Fruit fly (Drosophila melanogaster): ENCODE data around the gene Cpr72Ec.

Cpr72Ec gene

DNA sequence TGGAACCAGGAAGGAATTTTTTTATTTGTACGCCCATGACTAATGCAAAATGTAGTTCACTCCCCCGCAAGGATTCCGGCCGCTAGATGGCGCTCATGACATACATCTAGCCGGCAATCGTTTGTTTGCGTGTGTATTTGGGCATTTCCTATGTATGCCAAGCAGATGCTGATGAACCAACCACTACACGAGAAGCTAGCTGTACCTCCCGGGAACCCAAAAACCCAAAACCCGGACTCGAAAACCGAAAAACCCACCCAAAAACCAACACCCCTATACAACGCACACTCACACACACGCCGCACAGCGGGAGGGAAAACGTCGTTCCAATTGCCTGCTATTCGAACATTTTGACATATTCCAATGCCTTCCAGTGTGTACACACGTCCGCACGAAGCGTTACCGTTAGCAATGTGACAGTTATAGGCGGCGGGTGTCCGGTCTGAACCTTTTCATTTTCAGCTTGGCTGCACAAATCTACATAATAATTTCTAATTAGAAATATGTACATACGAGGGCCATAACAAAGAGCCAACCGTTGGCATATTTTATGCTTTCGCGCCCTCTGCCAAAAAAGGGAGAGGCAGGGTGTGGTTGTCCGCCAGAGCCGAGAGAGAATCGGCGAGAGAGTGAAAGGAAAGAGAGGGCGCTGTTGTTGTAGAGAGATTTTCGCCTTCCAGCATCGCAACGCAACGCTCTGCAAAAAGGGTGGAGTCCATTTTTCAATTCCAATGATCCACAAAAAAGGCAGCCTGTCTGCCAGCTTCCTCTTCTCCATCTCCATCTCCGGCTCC, 40.9 kb upstream of the Cpr72Ec start:
- no peak for TF ChIP-seq Hnf4 (GFP tag; optimal IDR thresholded peaks at IDR 0.05)
- TF ChIP-seq Dif (GFP tag; optimal IDR thresholded peaks at IDR 0.05; ENCODE audit: partially characterized antibody), result peak; percentile 71
- no peak for TF ChIP-seq rgr (GFP tag; optimal IDR thresholded peaks at IDR 0.05)
- peak; percentile 31 for TF ChIP-seq fru (GFP tag; optimal IDR thresholded peaks at IDR 0.05)
- peak; percentile 60 for TF ChIP-seq dl (GFP tag; optimal IDR thresholded peaks at IDR 0.05; ENCODE audit: insufficient read depth in 1 of 2, partially characterized antibody in 2 of 2)
- TF ChIP-seq brk (GFP tag; optimal IDR thresholded peaks at IDR 0.05), result no peak
- TF ChIP-seq br (GFP tag; optimal IDR thresholded peaks at IDR 0.05), result no peak
- no peak for TF ChIP-seq Jra (GFP tag; optimal IDR thresholded peaks at IDR 0.05)
- TF ChIP-seq dsf (GFP tag; optimal IDR thresholded peaks at IDR 0.05; ENCODE audit: borderline replicate concordance), result no peak
- no peak for TF ChIP-seq OdsH (GFP tag; optimal IDR thresholded peaks at IDR 0.05)
- TF ChIP-seq Abd-B (GFP tag; optimal IDR thresholded peaks at IDR 0.05), result no peak
- TF ChIP-seq Hr83 (GFP tag; optimal IDR thresholded peaks at IDR 0.05; ENCODE audit: poor library complexity, severe bottlenecking), result no peak
- no peak for TF ChIP-seq Vsx2 (GFP tag; optimal IDR thresholded peaks at IDR 0.05; ENCODE audit: partially characterized antibody)

DNA sequence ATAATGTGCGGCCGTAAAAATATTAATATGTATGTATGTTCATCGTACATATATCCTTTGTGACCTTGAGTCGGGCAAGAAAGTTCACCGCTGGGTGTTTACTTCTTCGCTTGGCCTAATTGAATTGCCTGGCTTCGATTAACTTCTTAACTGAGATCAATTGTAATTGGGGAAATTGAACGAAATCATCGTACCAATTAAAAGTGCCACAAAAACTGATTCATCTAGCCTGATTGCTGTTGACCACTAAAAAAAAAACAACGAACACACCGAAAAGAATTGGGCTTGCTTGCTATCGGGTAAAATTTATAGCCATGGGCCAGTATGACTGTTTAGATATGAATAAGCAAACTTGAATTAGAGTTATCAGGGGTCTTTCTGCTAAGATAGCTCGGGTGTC, 35.1 kb upstream of the Cpr72Ec start:
- no peak for TF ChIP-seq CrebA (GFP tag; optimal IDR thresholded peaks at IDR 0.05; ENCODE audit: borderline replicate concordance)
- no peak for TF ChIP-seq HLH106 (tag; optimal IDR thresholded peaks at IDR 0.05)
- no peak for TF ChIP-seq Rel (GFP tag; optimal IDR thresholded peaks at IDR 0.05)
- no peak for TF ChIP-seq Rel (tag; optimal IDR thresholded peaks at IDR 0.05)
- TF ChIP-seq woc (GFP tag; optimal IDR thresholded peaks at IDR 0.05), result no peak
- no peak for TF ChIP-seq pan (optimal IDR thresholded peaks at IDR 0.05)
- TF ChIP-seq CG32264 (GFP tag; optimal IDR thresholded peaks at IDR 0.05), result no peak
- TF ChIP-seq Abd-B (GFP tag; optimal IDR thresholded peaks at IDR 0.05), result no peak
- no peak for TF ChIP-seq Myc (optimal IDR thresholded peaks at IDR 0.05)

dm6 chr3L:16400175-16400574, 33.0 kb upstream of the Cpr72Ec start, which contains the start of gene CG44836:
Gene CG44836 (minus strand): TSS chr3L:16400275.
- TF ChIP-seq tai (GFP tag; optimal IDR thresholded peaks at IDR 0.05) (no peak), ey (GFP tag; optimal IDR thresholded peaks at IDR 0.05) (no peak), woc (GFP tag; optimal IDR thresholded peaks at IDR 0.05) (no peak), brk (GFP tag; optimal IDR thresholded peaks at IDR 0.05) (no peak), CrebA (GFP tag; optimal IDR thresholded peaks at IDR 0.05; ENCODE audit: borderline replicate concordance) (no peak), psq (GFP tag; optimal IDR thresholded peaks at IDR 0.05) (no peak), sv (GFP tag; optimal IDR thresholded peaks at IDR 0.05) (no peak), pan (optimal IDR thresholded peaks at IDR 0.05) (no peak), Myc (optimal IDR thresholded peaks at IDR 0.05) (no peak), Hnf4 (GFP tag; optimal IDR thresholded peaks at IDR 0.05) (no peak), jim (GFP tag; optimal IDR thresholded peaks at IDR 0.05) (no peak), CG9705 (GFP tag; optimal IDR thresholded peaks at IDR 0.05) (no peak), Dfd (GFP tag; optimal IDR thresholded peaks at IDR 0.05) (no peak), fru (GFP tag; optimal IDR thresholded peaks at IDR 0.05) (no peak), foxo (GFP tag; optimal IDR thresholded peaks at IDR 0.05) (no peak), Hr83 (GFP tag; optimal IDR thresholded peaks at IDR 0.05; ENCODE audit: poor library complexity, severe bottlenecking) (no peak), N (GFP tag; optimal IDR thresholded peaks at IDR 0.05) (no peak), Rel (GFP tag; optimal IDR thresholded peaks at IDR 0.05) (no peak), Rel (tag; optimal IDR thresholded peaks at IDR 0.05) (no peak)

DNA sequence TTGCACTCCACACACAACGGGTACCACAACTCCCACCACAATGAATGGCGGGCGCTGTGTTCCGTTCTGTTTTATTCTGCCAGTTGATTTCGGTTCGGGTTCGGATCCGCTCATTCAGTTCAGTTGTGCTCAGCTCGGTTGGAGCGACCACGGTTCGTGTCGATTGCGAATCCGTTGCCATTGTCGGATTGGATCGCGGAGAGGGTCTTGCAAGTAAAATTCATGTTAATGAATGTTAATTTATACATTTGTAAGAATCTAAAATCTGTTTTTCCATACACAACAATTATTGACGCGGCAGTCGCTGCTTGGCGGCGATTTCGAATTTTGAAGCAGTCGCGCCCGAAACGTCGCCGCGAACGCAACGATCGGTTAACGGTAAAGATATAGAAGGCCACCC, 27.4 kb upstream of the Cpr72Ec start, which contains the start of gene Gagr:
Gene Gagr (plus strand): TSS at position 81 of the 400 bp plus-strand sequence.
- no peak for TF ChIP-seq Dfd (GFP tag; optimal IDR thresholded peaks at IDR 0.05)
- TF ChIP-seq dsf (GFP tag; optimal IDR thresholded peaks at IDR 0.05; ENCODE audit: borderline replicate concordance), result no peak
- TF ChIP-seq Rel (GFP tag; optimal IDR thresholded peaks at IDR 0.05), result no peak
- peak; percentile 5 for TF ChIP-seq Rel (tag; optimal IDR thresholded peaks at IDR 0.05)

- TF ChIP-seq Rel (GFP tag; optimal IDR thresholded peaks at IDR 0.05), result no peak
- TF ChIP-seq Rel (tag; optimal IDR thresholded peaks at IDR 0.05), result peak; percentile 11
- no peak for TF ChIP-seq Hr83 (GFP tag; optimal IDR thresholded peaks at IDR 0.05; ENCODE audit: poor library complexity, severe bottlenecking)
- no peak for TF ChIP-seq Sp1 (GFP tag; optimal IDR thresholded peaks at IDR 0.05)
- no peak for TF ChIP-seq dl (GFP tag; optimal IDR thresholded peaks at IDR 0.05; ENCODE audit: insufficient read depth in 1 of 2, partially characterized antibody in 2 of 2)
These were observed 26.6 kb upstream of the Cpr72Ec start for dm6 chr3L:16393700-16394099.

All from whole organism, wandering third instar larva.